Worm (Caenorhabditis elegans): ENCODE measurements around the gene Y55F3AM.5.

The Y55F3AM.5 gene

ce11 chrIV:1010212-1010611 lies 11.2 kb downstream of the Y55F3AM.5 start, which contains the start of gene atg-3:
atg-3 (plus strand) TSS chrIV:1010512.
- TF ChIP-seq zip-8 (tag; optimal IDR thresholded peaks at IDR 0.05): no peak
- TF ChIP-seq cnd-1 (tag; optimal IDR thresholded peaks at IDR 0.05): no peak
- TF ChIP-seq elt-1 (tag; optimal IDR thresholded peaks at IDR 0.05; ENCODE audit: borderline replicate concordance, insufficient read depth): no peak
- no peak for TF ChIP-seq ces-1 (GFP tag; optimal IDR thresholded peaks at IDR 0.05)
- no peak for TF ChIP-seq lin-13 (tag; optimal IDR thresholded peaks at IDR 0.05)
- TF ChIP-seq mab-5 (tag; optimal IDR thresholded peaks at IDR 0.05): no peak
- TF ChIP-seq nhr-28 (tag; optimal IDR thresholded peaks at IDR 0.05): no peak
- TF ChIP-seq bed-3 (GFP tag; optimal IDR thresholded peaks at IDR 0.05): no peak
- no peak for TF ChIP-seq snpc-4 (tag; optimal IDR thresholded peaks at IDR 0.05)
- TF ChIP-seq blmp-1 (tag; optimal IDR thresholded peaks at IDR 0.05): no peak
- no peak for TF ChIP-seq ceh-43 (GFP tag; optimal IDR thresholded peaks at IDR 0.05)
- TF ChIP-seq sem-2 (GFP tag; optimal IDR thresholded peaks at IDR 0.05): no peak
- TF ChIP-seq unc-120 (tag; optimal IDR thresholded peaks at IDR 0.05; ENCODE audit: poor library complexity, severe bottlenecking): no peak
- TF ChIP-seq ceh-83 (GFP tag; optimal IDR thresholded peaks at IDR 0.05): no peak
- no peak for TF ChIP-seq nhr-12 (tag; optimal IDR thresholded peaks at IDR 0.05)
- no peak for TF ChIP-seq sptf-1 (tag; optimal IDR thresholded peaks at IDR 0.05)
- no peak for TF ChIP-seq pha-4 (tag; optimal IDR thresholded peaks at IDR 0.05)
- no peak for TF ChIP-seq lin-32 (GFP tag; optimal IDR thresholded peaks at IDR 0.05)

ce11 chrIV:1011776-1012175 lies 12.8 kb downstream of the Y55F3AM.5 start:
- TF ChIP-seq unc-62 (GFP tag; optimal IDR thresholded peaks at IDR 0.05) (no peak), ces-1 (GFP tag; optimal IDR thresholded peaks at IDR 0.05) (no peak), M03D4.4 (tag; optimal IDR thresholded peaks at IDR 0.05) (no peak), nhr-76 (tag; optimal IDR thresholded peaks at IDR 0.05) (no peak), lin-13 (tag; optimal IDR thresholded peaks at IDR 0.05) (no peak), drap-1 (GFP tag; optimal IDR thresholded peaks at IDR 0.05) (no peak), snpc-4 (tag; optimal IDR thresholded peaks at IDR 0.05) (no peak), zip-8 (tag; optimal IDR thresholded peaks at IDR 0.05) (no peak), bed-3 (GFP tag; optimal IDR thresholded peaks at IDR 0.05) (no peak), cnd-1 (tag; optimal IDR thresholded peaks at IDR 0.05) (no peak), lin-32 (GFP tag; optimal IDR thresholded peaks at IDR 0.05) (no peak), mep-1 (tag; optimal IDR thresholded peaks at IDR 0.05) (no peak), sptf-1 (tag; optimal IDR thresholded peaks at IDR 0.05) (no peak), blmp-1 (tag; optimal IDR thresholded peaks at IDR 0.05) (no peak), unc-39 (tag; optimal IDR thresholded peaks at IDR 0.05) (no peak), flh-1 (GFP tag; optimal IDR thresholded peaks at IDR 0.05) (no peak)

- TF ChIP-seq nhr-237 (tag; optimal IDR thresholded peaks at IDR 0.05) (peak; percentile 50), ces-1 (GFP tag; optimal IDR thresholded peaks at IDR 0.05) (peak; percentile 97), elt-3 (tag; optimal IDR thresholded peaks at IDR 0.05) (no peak), nhr-12 (tag; optimal IDR thresholded peaks at IDR 0.05) (no peak), zip-8 (tag; optimal IDR thresholded peaks at IDR 0.05) (no peak), pha-4 (tag; optimal IDR thresholded peaks at IDR 0.05) (peak; percentile 74), ceh-43 (GFP tag; optimal IDR thresholded peaks at IDR 0.05) (no peak), unc-62 (GFP tag; optimal IDR thresholded peaks at IDR 0.05) (no peak), lsy-2 (tag; optimal IDR thresholded peaks at IDR 0.05) (peak; percentile 82), mls-2 (tag; optimal IDR thresholded peaks at IDR 0.05) (no peak), mep-1 (tag; optimal IDR thresholded peaks at IDR 0.05) (peak; percentile 82), snpc-4 (tag; optimal IDR thresholded peaks at IDR 0.05) (no peak), ceh-39 (tag; optimal IDR thresholded peaks at IDR 0.05) (peak; percentile 77), unc-120 (tag; optimal IDR thresholded peaks at IDR 0.05; ENCODE audit: poor library complexity, severe bottlenecking) (peak; percentile 7), hlh-1 (tag; optimal IDR thresholded peaks at IDR 0.05) (peak; percentile 15), ztf-11 (tag; optimal IDR thresholded peaks at IDR 0.05) (no peak), nhr-76 (tag; optimal IDR thresholded peaks at IDR 0.05) (no peak), lin-13 (tag; optimal IDR thresholded peaks at IDR 0.05) (peak; percentile 80)
Measured at ce11 chrIV:1012447-1012846, 13.4 kb downstream of the Y55F3AM.5 start, which contains the start of gene rbm-39. rbm-39 (plus strand) TSS chrIV:1012624.

ce11 chrIV:1013233-1013798 lies 14.3 kb downstream of the Y55F3AM.5 start:
- TF ChIP-seq mls-2 (tag; optimal IDR thresholded peaks at IDR 0.05) (no peak), lsy-2 (tag; optimal IDR thresholded peaks at IDR 0.05) (no peak), ztf-11 (tag; optimal IDR thresholded peaks at IDR 0.05) (no peak), drap-1 (GFP tag; optimal IDR thresholded peaks at IDR 0.05) (no peak), lin-13 (tag; optimal IDR thresholded peaks at IDR 0.05) (no peak), ceh-39 (tag; optimal IDR thresholded peaks at IDR 0.05) (no peak), lin-32 (GFP tag; optimal IDR thresholded peaks at IDR 0.05) (no peak), nhr-12 (tag; optimal IDR thresholded peaks at IDR 0.05) (no peak), ceh-43 (GFP tag; optimal IDR thresholded peaks at IDR 0.05) (no peak), sptf-1 (tag; optimal IDR thresholded peaks at IDR 0.05) (no peak), ceh-83 (GFP tag; optimal IDR thresholded peaks at IDR 0.05) (no peak)
